Worm (Caenorhabditis elegans) whole organism, late embryonic: Measurements from ENCODE around the gene tag-151.

Source experiments
- C08G9.2 ChIP-seq: sonication (generic microtip); optimal IDR thresholded peaks from 2 replicates; lab custom pipeline; 2016; ENCODE audit warnings: mild to moderate bottlenecking, missing genetic modification characterization, moderate library complexity, missing compliant biosample characterization
- C38D4.7 ChIP-seq: fragments of 200-800 bp; sonication (Bioruptor generic); optimal IDR thresholded peaks from 2 replicates; lab custom pipeline; 2018; ENCODE audit warnings: mild to moderate bottlenecking, missing genetic modification characterization, moderate library complexity, missing compliant biosample characterization
- T23F11.4 ChIP-seq: fragments of 200-800 bp; sonication (Bioruptor generic); optimal IDR thresholded peaks from 2 replicates; lab custom pipeline; 2018; ENCODE audit warnings: mild to moderate bottlenecking, missing genetic modification characterization, missing compliant biosample characterization
- Y22D7AL.16 ChIP-seq: sonication (generic microtip); optimal IDR thresholded peaks from 2 replicates; lab custom pipeline; 2016; ENCODE audit warnings: missing genetic modification characterization, missing compliant biosample characterization
- ama-1 ChIP-seq: fragments of 150-350 bp; optimal IDR thresholded peaks from 2 replicates; lab custom pipeline; 2014
- ceh-14 ChIP-seq: sonication (generic microtip); optimal IDR thresholded peaks from 2 replicates; lab custom pipeline; 2016; ENCODE audit warnings: missing genotype, missing genetic modification characterization, missing compliant biosample characterization
- ceh-24 ChIP-seq: sonication (generic microtip); optimal IDR thresholded peaks from 2 replicates; lab custom pipeline; 2016; ENCODE audit warnings: mild to moderate bottlenecking, missing genetic modification characterization, missing compliant biosample characterization
- ceh-45 ChIP-seq: fragments of 200-800 bp; sonication (Bioruptor generic); IDR thresholded peaks from 2 replicates; pipeline ENCODE4 v1.3.6; 2022; ENCODE audit warnings: missing genetic modification reagents, missing genetic modification characterization, missing compliant biosample characterization
- ceh-9 ChIP-seq: sonication (generic microtip); optimal IDR thresholded peaks from 2 replicates; lab custom pipeline; 2016; ENCODE audit warnings: mild to moderate bottlenecking, missing genetic modification characterization, inconsistent platforms, missing compliant biosample characterization
- che-1 ChIP-seq: sonication (generic microtip); optimal IDR thresholded peaks from 2 replicates; lab custom pipeline; 2016; ENCODE audit warnings: mild to moderate bottlenecking, missing genetic modification characterization, missing compliant biosample characterization
- elt-2 ChIP-seq: sonication (generic microtip); optimal IDR thresholded peaks from 2 replicates; lab custom pipeline; 2016; ENCODE audit warnings: missing genetic modification reagents, missing genetic modification characterization, missing compliant biosample characterization
- ets-4 ChIP-seq: sonication (generic microtip); optimal IDR thresholded peaks from 2 replicates; lab custom pipeline; 2016; ENCODE audit warnings: missing genetic modification characterization, missing compliant biosample characterization
- eyg-1 ChIP-seq: sonication (generic microtip); optimal IDR thresholded peaks from 2 replicates; lab custom pipeline; 2016; ENCODE audit warnings: missing genotype, missing genetic modification characterization, missing compliant biosample characterization
- fkh-10 ChIP-seq: fragments of 150-350 bp; optimal IDR thresholded peaks from 2 replicates; lab custom pipeline; 2014; ENCODE audit warnings: missing biosample characterization, missing genetic modification reagents, missing genetic modification characterization
- gmeb-2 ChIP-seq: sonication (generic microtip); optimal IDR thresholded peaks from 2 replicates; lab custom pipeline; 2016; ENCODE audit warnings: missing genetic modification characterization, inconsistent platforms, missing compliant biosample characterization
- hlh-15 ChIP-seq: sonication (generic microtip); optimal IDR thresholded peaks from 2 replicates; lab custom pipeline; 2016; ENCODE audit warnings: missing genetic modification characterization, missing compliant biosample characterization
- hlh-30 ChIP-seq: sonication (generic microtip); optimal IDR thresholded peaks from 2 replicates; lab custom pipeline; 2017; ENCODE audit warnings: antibody characterized with exemption, missing genetic modification characterization, missing compliant biosample characterization; ENCODE audit not compliant: insufficient read depth
- hlh-8 ChIP-seq: sonication (generic microtip); optimal IDR thresholded peaks from 2 replicates; lab custom pipeline; 2016; ENCODE audit warnings: missing genotype, missing genetic modification characterization, missing compliant biosample characterization
- lin-11 ChIP-seq: fragments of 200-800 bp; sonication (Bioruptor generic); optimal IDR thresholded peaks from 2 replicates; lab custom pipeline; 2018; ENCODE audit warnings: mild to moderate bottlenecking, missing genetic modification characterization, missing compliant biosample characterization
- nhr-11 ChIP-seq: fragments of 150-350 bp; optimal IDR thresholded peaks from 2 replicates; lab custom pipeline; 2014; ENCODE audit warnings: missing biosample characterization, missing genetic modification characterization
- npax-4 ChIP-seq: sonication (generic microtip); optimal IDR thresholded peaks from 2 replicates; lab custom pipeline; 2016; ENCODE audit warnings: missing genetic modification characterization, missing compliant biosample characterization
- odd-2 ChIP-seq: sonication (generic microtip); optimal IDR thresholded peaks from 2 replicates; lab custom pipeline; 2017; ENCODE audit warnings: antibody characterized with exemption, mild to moderate bottlenecking, missing genetic modification characterization, missing compliant biosample characterization
- pax-1 ChIP-seq: fragments of 150-350 bp; optimal IDR thresholded peaks from 2 replicates; lab custom pipeline; 2014; ENCODE audit warnings: missing biosample characterization, missing genetic modification characterization
- pqm-1 ChIP-seq: sonication (generic microtip); optimal IDR thresholded peaks from 2 replicates; lab custom pipeline; 2016; ENCODE audit warnings: missing genetic modification characterization, missing compliant biosample characterization
- ref-2 ChIP-seq: sonication (generic microtip); optimal IDR thresholded peaks from 2 replicates; lab custom pipeline; 2016; ENCODE audit warnings: missing genetic modification characterization, missing compliant biosample characterization
- rnt-1 ChIP-seq: sonication (generic microtip); optimal IDR thresholded peaks from 2 replicates; lab custom pipeline; 2016; ENCODE audit warnings: missing genetic modification characterization, missing compliant biosample characterization
- sox-4 ChIP-seq: sonication (generic microtip); optimal IDR thresholded peaks from 2 replicates; lab custom pipeline; 2017; ENCODE audit warnings: mild to moderate bottlenecking, missing genetic modification characterization, inconsistent platforms, missing compliant biosample characterization
- tbx-2 ChIP-seq: sonication (generic microtip); optimal IDR thresholded peaks from 2 replicates; lab custom pipeline; 2016; ENCODE audit warnings: missing genetic modification characterization, missing compliant biosample characterization
- ttx-3 ChIP-seq: sonication (generic microtip); optimal IDR thresholded peaks from 2 replicates; lab custom pipeline; 2016; ENCODE audit warnings: missing genetic modification reagents, missing genetic modification characterization, missing compliant biosample characterization
- unc-3 ChIP-seq, 2 experiments: fragments of 200-800 bp in 1 of 2; sonication (Bioruptor generic) in 1 of 2; sonication (generic microtip) in 1 of 2; conservative IDR thresholded peaks in 1 of 2; optimal IDR thresholded peaks in 1 of 2; 2 replicates each; pipeline versions ENCODE4 v1.3.6 to Lab custom; 2016 to 2022; ENCODE audit warnings: missing compliant biosample characterization in 2 of 2, missing genetic modification characterization in 2 of 2, missing genetic modification reagents in 1 of 2
- zip-5 ChIP-seq: sonication (generic microtip); optimal IDR thresholded peaks from 2 replicates; lab custom pipeline; 2016; ENCODE audit warnings: missing genetic modification characterization, missing compliant biosample characterization
- ztf-16 ChIP-seq: sonication (generic microtip); optimal IDR thresholded peaks from 2 replicates; lab custom pipeline; 2017; ENCODE audit warnings: missing genetic modification characterization, missing compliant biosample characterization

The tag-151 gene

ce11 chrII:4752257-4752728, 42.2 kb downstream of the tag-151 start, which contains the start of gene F41C3.1:
Gene F41C3.1 (plus strand): TSS chrII:4752307.
- TF ChIP-seq pqm-1 (tag; lab: Kevin White, UChicago) = no peak
- TF ChIP-seq ceh-14 (tag; lab: Kevin White, UChicago) = no peak
- TF ChIP-seq pax-1 (tag; lab: Kevin White, UChicago) = no peak
- TF ChIP-seq ceh-9 (tag; lab: Kevin White, UChicago) = no peak
- no peak for TF ChIP-seq ttx-3 (tag; lab: Kevin White, UChicago)
- TF ChIP-seq ceh-24 (tag; lab: Kevin White, UChicago) = no peak

DNA sequence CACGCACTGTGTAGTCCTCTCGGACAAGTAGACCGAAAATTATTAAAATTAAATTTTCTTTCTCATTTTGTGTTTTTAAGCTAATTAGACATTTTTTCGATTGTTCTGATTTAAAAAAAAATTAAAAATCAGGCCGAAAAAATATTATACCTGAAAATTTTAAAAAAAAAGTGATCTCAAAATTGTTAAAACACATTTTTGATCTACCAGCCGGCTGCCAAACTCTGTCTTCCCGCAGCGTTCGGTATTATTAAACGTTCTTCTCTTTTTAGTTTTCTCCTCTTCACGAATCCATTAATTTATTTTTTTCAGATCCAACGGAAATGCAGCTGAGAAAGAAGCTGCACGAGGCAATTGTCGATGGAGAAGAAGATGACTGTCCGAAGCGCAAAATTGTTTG, 43.1 kb downstream of the tag-151 start, which contains the start of gene C27D9.1:
Gene C27D9.1 (plus strand): TSS at position 281 of the 400 bp plus-strand sequence.
- no peak for TF ChIP-seq odd-2 (tag; lab: Kevin White, UChicago)
- TF ChIP-seq ref-2 = no peak
- no peak for TF ChIP-seq ceh-45 (GFP tag; lab: Robert Waterston, UW)
- TF ChIP-seq fkh-10 (GFP tag; lab: Kevin White, UChicago) = no peak
- no peak for TF ChIP-seq T23F11.4 (GFP tag; lab: Kevin White, UChicago)
- TF ChIP-seq C38D4.7 (GFP tag; lab: Kevin White, UChicago) = no peak

ce11 chrII:4755654-4756053, 45.6 kb downstream of the tag-151 start:
- TF ChIP-seq ttx-3 (tag; lab: Kevin White, UChicago) (no peak), che-1 (tag; lab: Kevin White, UChicago) (no peak), hlh-15 (no peak), hlh-30 (tag; lab: Kevin White, UChicago) (no peak), hlh-8 (tag; lab: Kevin White, UChicago) (no peak)
- TF ChIP-seq, all 69 proteins: peak for 0

- no peak for TF ChIP-seq C38D4.7 (GFP tag; lab: Kevin White, UChicago)
- TF ChIP-seq ama-1 (lab: Kevin White, UChicago) = no peak
- no peak for TF ChIP-seq sox-4
- no peak for TF ChIP-seq unc-3 (GFP tag; conservative IDR thresholded peaks at IDR 0.05; lab: Robert Waterston, UW)
- no peak for TF ChIP-seq unc-3 (tag; optimal IDR thresholded peaks at IDR 0.05; lab: Kevin White, UChicago)
- no peak for TF ChIP-seq zip-5 (tag; lab: Kevin White, UChicago)
- no peak for TF ChIP-seq eyg-1 (tag; lab: Kevin White, UChicago)
- no peak for TF ChIP-seq elt-2 (tag; lab: Kevin White, UChicago)
- TF ChIP-seq Y22D7AL.16 (tag; lab: Kevin White, UChicago) = no peak
- TF ChIP-seq ceh-45 (GFP tag; lab: Robert Waterston, UW) = no peak
- no peak for TF ChIP-seq gmeb-2
- no peak for TF ChIP-seq C08G9.2 (tag; lab: Kevin White, UChicago)
- TF ChIP-seq ceh-24 (tag; lab: Kevin White, UChicago) = no peak
- TF ChIP-seq ets-4 (tag; lab: Kevin White, UChicago) = no peak
- TF ChIP-seq rnt-1 (tag; lab: Kevin White, UChicago) = no peak
- TF ChIP-seq lin-11 (tag; lab: Kevin White, UChicago) = no peak
- TF ChIP-seq tbx-2 (tag; lab: Kevin White, UChicago) = no peak
Observed at ce11 chrII:4756751-4757150, 46.7 kb downstream of the tag-151 start, which contains the start of gene C27D9.2. Gene C27D9.2 (minus strand): TSS chrII:4756851.

DNA sequence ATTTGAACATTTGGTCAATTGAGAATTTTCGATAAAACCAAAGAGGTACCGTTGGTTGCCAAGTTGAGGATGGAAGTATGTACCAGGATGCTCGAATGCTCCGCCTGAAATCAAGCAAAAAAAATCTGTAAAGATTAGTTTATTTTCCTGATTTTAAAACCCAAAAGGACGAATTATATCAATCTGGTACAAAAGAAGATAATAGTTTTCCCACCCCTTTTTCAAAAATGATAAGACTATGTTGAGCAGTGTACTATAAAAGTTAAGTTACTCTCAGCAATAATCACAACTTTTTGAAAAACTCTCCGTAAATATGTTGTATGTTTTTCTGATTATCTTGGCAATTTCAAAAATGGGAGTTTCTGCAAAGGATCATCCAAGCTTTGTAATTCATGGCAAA, 48.4 kb downstream of the tag-151 start, which contains the start of gene F26G1.3:
Gene F26G1.3 (plus strand): TSS at position 301 of the 400 bp plus-strand sequence.
- TF ChIP-seq rnt-1 (tag; lab: Kevin White, UChicago) (no peak), ttx-3 (tag; lab: Kevin White, UChicago) (no peak), ets-4 (tag; lab: Kevin White, UChicago) (no peak), elt-2 (tag; lab: Kevin White, UChicago) (no peak), ztf-16 (tag; lab: Kevin White, UChicago) (no peak), nhr-11 (no peak), npax-4 (no peak), sox-4 (no peak), ama-1 (lab: Kevin White, UChicago) (no peak)
